Fruit fly (Drosophila melanogaster) S2 (cell line): ENCODE measurements around the gene CG9717.

ENCODE experiments used
- CG8478 ChIP-seq: fragments of >200 bp; optimal IDR thresholded peaks from 2 replicates; lab custom pipeline; 2018
- CTCF ChIP-seq, 2 experiments: fragments of >200 bp; optimal IDR thresholded peaks; 2 replicates each; lab custom pipeline; 2018

The CG9717 gene

DNA sequence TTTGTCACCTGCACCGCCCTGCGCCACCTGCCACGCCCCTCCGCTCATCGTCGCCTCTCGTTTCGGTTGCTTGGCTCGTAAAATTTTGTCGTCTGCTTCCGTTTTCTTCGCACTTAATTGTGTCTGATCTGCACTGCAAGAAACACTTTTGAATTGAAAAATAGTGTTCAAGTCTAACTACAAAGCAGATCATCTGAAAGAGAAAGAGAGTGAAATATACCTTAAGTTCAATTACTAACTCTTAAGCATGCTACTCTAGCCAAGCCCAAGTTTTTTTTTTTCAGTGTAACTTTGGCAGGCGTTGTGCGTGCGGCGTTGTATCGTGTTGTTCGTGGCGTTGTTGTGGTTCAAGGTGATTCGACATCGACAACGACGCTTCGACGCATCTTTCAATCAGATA is 46.9 kb downstream of the CG9717 start:
- TF ChIP-seq CTCF (optimal IDR thresholded peaks at IDR 0.05; lab: Kevin White, UChicago) (no peak), CG8478 (lab: Kevin White, UChicago) (no peak)

- TF ChIP-seq CG8478 (lab: Kevin White, UChicago), result no peak
- TF ChIP-seq CTCF (optimal IDR thresholded peaks at IDR 0.05; lab: Kevin White, UChicago), result no peak
Measured at dm6 chr3R:30536919-30537318, 50.2 kb downstream of the CG9717 start.

- TF ChIP-seq CG8478 (lab: Kevin White, UChicago) (no peak), CTCF (optimal IDR thresholded peaks at IDR 0.05; lab: Kevin White, UChicago) (no peak)
Measured at dm6 chr3R:30536432-30536831, 50.7 kb downstream of the CG9717 start.

DNA sequence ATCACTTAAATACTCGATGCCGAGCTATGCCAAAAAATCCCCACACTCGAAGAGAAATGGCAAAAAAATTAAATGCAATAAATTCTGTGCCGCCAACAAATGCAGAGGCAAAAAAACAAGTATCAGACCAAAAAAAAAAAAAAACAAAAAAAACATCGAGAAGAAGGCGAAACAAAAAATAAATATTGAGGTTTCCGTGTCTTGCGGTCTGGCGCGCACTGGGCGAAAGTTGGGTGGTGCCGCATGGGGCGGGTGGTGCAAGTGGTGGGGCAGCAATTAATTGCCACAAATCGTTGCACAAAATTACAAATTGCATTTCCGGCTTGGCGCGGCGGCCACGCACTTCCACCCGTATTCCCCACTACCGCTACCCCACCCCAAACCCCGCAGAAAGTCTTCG is 52.7 kb downstream of the CG9717 start:
- no peak for TF ChIP-seq CG8478 (lab: Kevin White, UChicago)
- no peak for TF ChIP-seq CTCF (optimal IDR thresholded peaks at IDR 0.05; lab: Kevin White, UChicago)
